Worm (Caenorhabditis elegans) whole organism, L4 larva: ENCODE measurements around the gene W02G9.4.
A peak's percentile ranks its signal among the peaks of the same experiment; 100 is the strongest.
"Not testable (repeated sequence)": the region's sequence is repeated elsewhere in the genome, so short reads cannot be mapped to it uniquely, and the experiment has no call there.

Experiments used
- F49E8.2 ChIP-seq: sonication (generic microtip); optimal IDR thresholded peaks from 2 replicates; lab custom pipeline; 2016; ENCODE audit warnings: missing compliant biosample characterization, mild to moderate bottlenecking, missing genetic modification characterization, borderline replicate concordance
- Y105C5A.15 ChIP-seq: fragments of 200-800 bp; sonication (Bioruptor generic); IDR thresholded peaks from 2 replicates; pipeline ENCODE4 v1.3.6; 2022; ENCODE audit warnings: missing genetic modification characterization, missing compliant biosample characterization
- Y48G9A.11 ChIP-seq: fragments of 200-800 bp; sonication (Bioruptor generic); IDR thresholded peaks from 2 replicates; pipeline ENCODE4 v1.3.6; 2022; ENCODE audit warnings: missing genetic modification reagents, missing genetic modification characterization, missing compliant biosample characterization
- Y5F2A.4 ChIP-seq: fragments of 200-800 bp; sonication (Bioruptor generic); optimal IDR thresholded peaks from 2 replicates; lab custom pipeline; 2018; ENCODE audit warnings: mild to moderate bottlenecking, missing genetic modification characterization, missing compliant biosample characterization
- ZK337.2 ChIP-seq: fragments of 200-800 bp; sonication (Bioruptor generic); IDR thresholded peaks from 2 replicates; pipeline ENCODE4 v1.3.6; 2022; ENCODE audit warnings: missing genetic modification reagents, missing genetic modification characterization, missing compliant biosample characterization
- ZK546.5 ChIP-seq, 2 experiments: sonication (generic microtip); optimal IDR thresholded peaks; 2 replicates each; lab custom pipeline; 2017; ENCODE audit warnings: missing biosample characterization in 2 of 2, missing genetic modification characterization in 2 of 2
- aha-1 ChIP-seq: fragments of 150-350 bp; peaks from one replicate; lab custom pipeline; 2014; ENCODE audit warnings: missing biosample characterization, missing genetic modification characterization
- arid-1 ChIP-seq: fragments of 200-800 bp; sonication (Bioruptor generic); conservative IDR thresholded peaks from 2 replicates; pipeline ENCODE4 v1.3.6; 2022; ENCODE audit warnings: missing genetic modification reagents, missing genetic modification characterization, missing compliant biosample characterization
- attf-4 ChIP-seq: sonication (generic microtip); optimal IDR thresholded peaks from 3 replicates; lab custom pipeline; 2017; ENCODE audit warnings: missing biosample characterization, missing genetic modification characterization
- ceh-32 ChIP-seq: sonication (generic microtip); optimal IDR thresholded peaks from 2 replicates; lab custom pipeline; 2016; ENCODE audit warnings: mild to moderate bottlenecking, missing genetic modification characterization, missing compliant biosample characterization; ENCODE audit not compliant: poor library complexity
- ceh-44 ChIP-seq: fragments of 200-800 bp; sonication (Bioruptor generic); IDR thresholded peaks from 2 replicates; pipeline ENCODE4 v1.3.6; 2022; ENCODE audit warnings: missing genetic modification reagents, missing genetic modification characterization, missing compliant biosample characterization
- dmd-8 ChIP-seq: fragments of 200-800 bp; sonication (Bioruptor generic); IDR thresholded peaks from 2 replicates; pipeline ENCODE4 v1.3.6; 2022; ENCODE audit warnings: missing genetic modification characterization, missing compliant biosample characterization
- dve-1 ChIP-seq: sonication (generic microtip); optimal IDR thresholded peaks from 2 replicates; lab custom pipeline; 2017; ENCODE audit warnings: antibody characterized with exemption, mild to moderate bottlenecking, missing genetic modification characterization, missing compliant biosample characterization; ENCODE audit not compliant: insufficient read depth
- egl-43 ChIP-seq: fragments of 200-800 bp; sonication (Bioruptor generic); IDR thresholded peaks from 2 replicates; pipeline ENCODE4 v1.3.6; 2022; ENCODE audit warnings: missing genetic modification reagents, missing genetic modification characterization, missing compliant biosample characterization
- hif-1 ChIP-seq, 2 experiments: sonication (generic microtip); optimal IDR thresholded peaks; 2 replicates each; lab custom pipeline; 2016 to 2017; ENCODE audit warnings: missing compliant biosample characterization in 2 of 2, missing genetic modification characterization in 2 of 2, missing genetic modification reagents in 2 of 2, missing genotype in 2 of 2, mild to moderate bottlenecking in 1 of 2
- hlh-30 ChIP-seq: sonication (generic microtip); optimal IDR thresholded peaks from 2 replicates; lab custom pipeline; 2017; ENCODE audit warnings: antibody characterized with exemption, mild to moderate bottlenecking, missing genetic modification characterization, missing compliant biosample characterization; ENCODE audit not compliant: insufficient read depth
- lim-7 ChIP-seq: fragments of 200-800 bp; sonication (Bioruptor generic); IDR thresholded peaks from 2 replicates; pipeline ENCODE4 v1.3.6; 2022; ENCODE audit warnings: missing genetic modification characterization, missing compliant biosample characterization
- lin-1 ChIP-seq: fragments of 200-800 bp; sonication (Bioruptor generic); IDR thresholded peaks from 2 replicates; pipeline ENCODE4 v1.3.6; 2022; ENCODE audit warnings: missing genetic modification reagents, missing genetic modification characterization, missing compliant biosample characterization
- lin-38 ChIP-seq: fragments of 200-800 bp; sonication (Bioruptor generic); IDR thresholded peaks from 2 replicates; pipeline ENCODE4 v1.3.6; 2022; ENCODE audit warnings: missing genetic modification reagents, missing genetic modification characterization, missing compliant biosample characterization
- madf-9 ChIP-seq: fragments of 200-800 bp; sonication (Bioruptor generic); conservative IDR thresholded peaks from 2 replicates; pipeline ENCODE4 v1.3.6; 2022; ENCODE audit warnings: missing genetic modification reagents, missing genetic modification characterization, missing compliant biosample characterization
- mep-1 ChIP-seq: fragments of 150-350 bp; sonication (generic microtip); optimal IDR thresholded peaks from 3 replicates; lab custom pipeline; 2014; ENCODE audit warnings: missing biosample characterization, missing genetic modification characterization
- mes-2 ChIP-seq: sonication (generic microtip); optimal IDR thresholded peaks from 2 replicates; lab custom pipeline; 2016; ENCODE audit warnings: missing genotype, mild to moderate bottlenecking, missing genetic modification characterization, missing compliant biosample characterization; ENCODE audit not compliant: poor library complexity, severe bottlenecking
- nhr-28 ChIP-seq: fragments of 150-350 bp; optimal IDR thresholded peaks from 2 replicates; lab custom pipeline; 2014; ENCODE audit warnings: missing biosample characterization, missing genetic modification characterization
- pha-4 ChIP-seq, 2 experiments: fragments of 150-350 bp in 1 of 2; fragments of 200-800 bp in 1 of 2; sonication (Bioruptor generic) in 1 of 2; IDR thresholded peaks in 1 of 2; optimal IDR thresholded peaks in 1 of 2; 2 replicates each; pipeline versions ENCODE4 v1.3.6 to Lab custom; 2014 to 2022; ENCODE audit warnings: missing genetic modification characterization in 2 of 2, missing genetic modification reagents in 2 of 2, missing biosample characterization in 1 of 2, missing compliant biosample characterization in 1 of 2
- rbr-2 ChIP-seq: sonication (generic microtip); optimal IDR thresholded peaks from 2 replicates; lab custom pipeline; 2016; ENCODE audit warnings: missing genotype, missing genetic modification characterization, missing compliant biosample characterization
- set-16 ChIP-seq: fragments of 200-800 bp; sonication (Bioruptor generic); IDR thresholded peaks from 2 replicates; pipeline ENCODE4 v1.3.6; 2022; ENCODE audit warnings: missing genetic modification reagents, missing genetic modification characterization, missing compliant biosample characterization
- skn-1 ChIP-seq: fragments of 150-350 bp; optimal IDR thresholded peaks from 2 replicates; lab custom pipeline; 2014; ENCODE audit warnings: missing biosample characterization, missing genetic modification characterization
- spr-3 ChIP-seq: fragments of 200-800 bp; sonication (Bioruptor generic); optimal IDR thresholded peaks from 2 replicates; lab custom pipeline; 2018; ENCODE audit warnings: mild to moderate bottlenecking, missing genetic modification characterization, missing compliant biosample characterization
- tag-97 ChIP-seq: fragments of 200-800 bp; sonication (Bioruptor generic); IDR thresholded peaks from 2 replicates; pipeline ENCODE4 v1.3.6; 2022; ENCODE audit warnings: missing genetic modification characterization, missing compliant biosample characterization
- unc-62 ChIP-seq, 3 experiments: fragments of 150-350 bp in 1 of 3; sonication (generic microtip); optimal IDR thresholded peaks in 2 of 3; peaks in 1 of 3; 1 replicate in 1 of 3; 2 replicates in 2 of 3; lab custom pipeline; 2014 to 2017; ENCODE audit warnings: missing biosample characterization in 3 of 3, missing genetic modification characterization in 3 of 3, missing genetic modification reagents in 3 of 3, missing genotype in 1 of 3

W02G9.4 gene

ce11 chrV:2666600-2666999 is at the start of gene W02G9.4:
W02G9.4 (plus strand) TSS chrV:2666900.
- TF ChIP-seq Y48G9A.11 (GFP tag; lab: Robert Waterston, UW) (no peak), dve-1 (tag; lab: Kevin White, UChicago) (no peak), set-16 (GFP tag; lab: Robert Waterston, UW) (no peak), skn-1 (tag; lab: Kevin White, UChicago) (no peak), arid-1 (no peak), ceh-32 (no peak), ZK337.2 (GFP tag; lab: Robert Waterston, UW) (no peak)

ce11 chrV:2617499-2617898 is 49.2 kb upstream of the W02G9.4 start:
- peak; percentile 95 for TF ChIP-seq nhr-28 (tag; lab: Kevin White, UChicago)
- no peak for TF ChIP-seq ZK546.5 (tag; optimal IDR thresholded peaks at IDR 0.05; lab: Kevin White, UChicago)
- peak; percentile 30 for TF ChIP-seq aha-1 (tag; lab: Kevin White, UChicago)

ce11 chrV:2621879-2622278 is 44.8 kb upstream of the W02G9.4 start, which contains the start of gene srh-271:
srh-271 (minus strand) TSS chrV:2621979.
- TF ChIP-seq attf-4 (tag; lab: Kevin White, UChicago) (no peak), mep-1 (tag; lab: Kevin White, UChicago) (no peak), tag-97 (no peak), lin-1 (GFP tag; lab: Robert Waterston, UW) (no peak), dve-1 (tag; lab: Kevin White, UChicago) (no peak), ZK546.5 (tag; optimal IDR thresholded peaks at IDR 0.05; lab: Kevin White, UChicago) (no peak), Y105C5A.15 (GFP tag; lab: Robert Waterston, UW) (no peak), mes-2 (tag; lab: Kevin White, UChicago) (no peak), spr-3 (GFP tag; lab: Kevin White, UChicago) (no peak), ceh-44 (no peak), nhr-28 (tag; lab: Kevin White, UChicago) (no peak), unc-62 (GFP tag; optimal IDR thresholded peaks at IDR 0.05 in 1 of 2; lab: Kevin White, UChicago) (no peak), unc-62 (tag; optimal IDR thresholded peaks at IDR 0.05; lab: Kevin White, UChicago) (no peak), Y5F2A.4 (GFP tag; lab: Kevin White, UChicago) (no peak), hif-1 (tag; optimal IDR thresholded peaks at IDR 0.05; lab: Kevin White, UChicago) (no peak), F49E8.2 (tag; lab: Kevin White, UChicago) (no peak), arid-1 (no peak)

- TF ChIP-seq unc-62 (GFP tag; optimal IDR thresholded peaks at IDR 0.05 in 1 of 2; lab: Kevin White, UChicago) (peak in 1 of 2 experiments; percentile 58), unc-62 (tag; optimal IDR thresholded peaks at IDR 0.05; lab: Kevin White, UChicago) (no peak), ZK337.2 (GFP tag; lab: Robert Waterston, UW) (no peak), set-16 (GFP tag; lab: Robert Waterston, UW) (peak; percentile 78), aha-1 (tag; lab: Kevin White, UChicago) (peak; percentile 67)
These were observed 42.9 kb upstream of the W02G9.4 start for ce11 chrV:2623765-2624164.

ce11 chrV:2625360-2625759 is 41.3 kb upstream of the W02G9.4 start, which contains the start of gene sknr-1:
sknr-1 (minus strand) TSS chrV:2625460.
- not testable (repeated sequence) for TF ChIP-seq rbr-2 (tag; lab: Kevin White, UChicago); madf-9 (GFP tag; lab: Robert Waterston, UW); hlh-30

ce11 chrV:2634783-2635569 is 31.7 kb upstream of the W02G9.4 start:
- peak; percentile 97 for TF ChIP-seq set-16 (GFP tag; lab: Robert Waterston, UW)
- peak; percentile 32 for TF ChIP-seq lin-38 (GFP tag; lab: Robert Waterston, UW)
- TF ChIP-seq pha-4 (GFP tag; IDR thresholded peaks at IDR 0.05; lab: Robert Waterston, UW): peak; percentile 33; the same call in 1 of the 2 replicates
- TF ChIP-seq pha-4 (tag; optimal IDR thresholded peaks at IDR 0.05; lab: Kevin White, UChicago): not testable (repeated sequence)
- TF ChIP-seq arid-1: peak; percentile 46; the same call in 1 of the 2 replicates
- TF ChIP-seq lim-7 (GFP tag; lab: Robert Waterston, UW): 0 out of 2 replicates have a peak, but pooled peaks have one; percentile 14
- 0 out of 2 replicates have a peak, but pooled peaks have one; percentile 17 for TF ChIP-seq dmd-8 (GFP tag; lab: Robert Waterston, UW)
- 0 out of 2 replicates have a peak, but pooled peaks have one; percentile 27 for TF ChIP-seq egl-43 (GFP tag; lab: Robert Waterston, UW)
